Worm (Caenorhabditis elegans) whole organism, midembryonic: ENCODE results near the gene F22H10.1.

Experiments
- T22C8.4 ChIP-seq: fragments of 200-800 bp; sonication (Bioruptor generic); IDR thresholded peaks from 2 replicates; pipeline ENCODE4 v1.3.6; 2022; ENCODE audit warnings: missing genetic modification characterization, missing compliant biosample characterization
- cog-1 ChIP-seq: sonication (generic microtip); optimal IDR thresholded peaks from 2 replicates; lab custom pipeline; 2016; ENCODE audit warnings: missing genetic modification characterization, missing compliant biosample characterization
- flt-1 ChIP-seq: fragments of 200-800 bp; sonication (Bioruptor generic); IDR thresholded peaks from 2 replicates; pipeline ENCODE4 v1.3.6; 2022; ENCODE audit warnings: missing genetic modification characterization, missing compliant biosample characterization
- klf-2 ChIP-seq: fragments of 200-800 bp; sonication (Bioruptor generic); conservative IDR thresholded peaks from 2 replicates; pipeline ENCODE4 v1.3.6; 2022; ENCODE audit warnings: missing genetic modification reagents, missing genetic modification characterization, missing compliant biosample characterization
- med-1 ChIP-seq: sonication (generic microtip); optimal IDR thresholded peaks from 2 replicates; lab custom pipeline; 2017; ENCODE audit warnings: missing genetic modification characterization, mild to moderate bottlenecking, missing compliant biosample characterization, antibody characterized with exemption, missing genetic modification reagents; ENCODE audit not compliant: insufficient read depth
- ref-1 ChIP-seq: fragments of 200-800 bp; sonication (Bioruptor generic); conservative IDR thresholded peaks from 2 replicates; pipeline ENCODE4 v1.3.6; 2022; ENCODE audit warnings: missing genetic modification reagents, missing genetic modification characterization, missing compliant biosample characterization
- tab-1 ChIP-seq: fragments of 200-800 bp; sonication (Bioruptor generic); IDR thresholded peaks from 2 replicates; pipeline ENCODE4 v1.3.6; 2022; ENCODE audit warnings: missing genetic modification characterization, missing compliant biosample characterization
- ztf-23 ChIP-seq: fragments of 200-800 bp; sonication (Bioruptor generic); IDR thresholded peaks from 2 replicates; pipeline ENCODE4 v1.3.6; 2022; ENCODE audit warnings: missing genetic modification reagents, missing genetic modification characterization, missing compliant biosample characterization
- ztf-29 ChIP-seq: fragments of 200-800 bp; sonication (Bioruptor generic); IDR thresholded peaks from 2 replicates; pipeline ENCODE4 v1.3.6; 2022; ENCODE audit warnings: missing genetic modification reagents, missing genetic modification characterization, missing compliant biosample characterization

The F22H10.1 gene

ce11 chrX:16677672-16678071, 24.6 kb upstream of the F22H10.1 start, which contains the start of gene F22H10.3:
F22H10.3 (minus strand) TSS chrX:16677707.
- TF ChIP-seq T22C8.4 (GFP tag; lab: Robert Waterston, UW) (no peak), flt-1 (GFP tag; lab: Robert Waterston, UW) (no peak), med-1 (GFP tag; lab: Kevin White, UChicago) (no peak), cog-1 (tag; lab: Kevin White, UChicago) (no peak), tab-1 (GFP tag; lab: Robert Waterston, UW) (no peak)

ce11 chrX:16678097-16678496, 24.1 kb upstream of the F22H10.1 start:
- TF ChIP-seq T22C8.4 (GFP tag; lab: Robert Waterston, UW): no peak
- TF ChIP-seq tab-1 (GFP tag; lab: Robert Waterston, UW): no peak
- no peak for TF ChIP-seq flt-1 (GFP tag; lab: Robert Waterston, UW)
- TF ChIP-seq ztf-29 (GFP tag; lab: Robert Waterston, UW): no peak

ce11 chrX:16679117-16679590, 23.1 kb upstream of the F22H10.1 start, which contains the start of gene F22H10.2:
F22H10.2 (plus strand) TSS chrX:16679540.
- TF ChIP-seq ztf-29 (GFP tag; lab: Robert Waterston, UW) (no peak), ztf-23 (GFP tag; lab: Robert Waterston, UW) (no peak), cog-1 (tag; lab: Kevin White, UChicago) (no peak), tab-1 (GFP tag; lab: Robert Waterston, UW) (no peak), flt-1 (GFP tag; lab: Robert Waterston, UW) (no peak), T22C8.4 (GFP tag; lab: Robert Waterston, UW) (no peak)

ce11 chrX:16681910-16682493, 20.2 kb upstream of the F22H10.1 start:
- TF ChIP-seq med-1 (GFP tag; lab: Kevin White, UChicago) (no peak), cog-1 (tag; lab: Kevin White, UChicago) (peak; percentile 95), ref-1 (GFP tag; lab: Robert Waterston, UW) (peak; percentile 47; the same call in 1 of the 2 replicates), T22C8.4 (GFP tag; lab: Robert Waterston, UW) (peak; percentile 98), tab-1 (GFP tag; lab: Robert Waterston, UW) (peak; percentile 33; the same call in 1 of the 2 replicates), ztf-29 (GFP tag; lab: Robert Waterston, UW) (peak; percentile 57; the same call in 1 of the 2 replicates), flt-1 (GFP tag; lab: Robert Waterston, UW) (peak; percentile 89), klf-2 (GFP tag; lab: Robert Waterston, UW) (peak; percentile 75), ztf-23 (GFP tag; lab: Robert Waterston, UW) (peak; percentile 75; the same call in 1 of the 2 replicates)

ce11 chrX:16687377-16687776, 14.9 kb upstream of the F22H10.1 start:
- no peak for TF ChIP-seq med-1 (GFP tag; lab: Kevin White, UChicago)
- TF ChIP-seq T22C8.4 (GFP tag; lab: Robert Waterston, UW): no peak
- no peak for TF ChIP-seq ref-1 (GFP tag; lab: Robert Waterston, UW)
- TF ChIP-seq flt-1 (GFP tag; lab: Robert Waterston, UW): no peak
- TF ChIP-seq ztf-23 (GFP tag; lab: Robert Waterston, UW): no peak
- TF ChIP-seq cog-1 (tag; lab: Kevin White, UChicago): no peak
- TF ChIP-seq klf-2 (GFP tag; lab: Robert Waterston, UW): no peak
- TF ChIP-seq ztf-29 (GFP tag; lab: Robert Waterston, UW): no peak
- TF ChIP-seq tab-1 (GFP tag; lab: Robert Waterston, UW): no peak

ce11 chrX:16687945-16688344, 14.3 kb upstream of the F22H10.1 start, which contains the start of gene F22H10.11:
F22H10.11 (minus strand) TSS chrX:16688045.
- TF ChIP-seq ztf-29 (GFP tag; lab: Robert Waterston, UW) (no peak), med-1 (GFP tag; lab: Kevin White, UChicago) (no peak), flt-1 (GFP tag; lab: Robert Waterston, UW) (no peak), ref-1 (GFP tag; lab: Robert Waterston, UW) (no peak)

ce11 chrX:16689852-16690473, 12.3 kb upstream of the F22H10.1 start:
- TF ChIP-seq ref-1 (GFP tag; lab: Robert Waterston, UW): no peak
- TF ChIP-seq T22C8.4 (GFP tag; lab: Robert Waterston, UW): no peak
- no peak for TF ChIP-seq klf-2 (GFP tag; lab: Robert Waterston, UW)
- TF ChIP-seq tab-1 (GFP tag; lab: Robert Waterston, UW): no peak
- no peak for TF ChIP-seq ztf-29 (GFP tag; lab: Robert Waterston, UW)
- no peak for TF ChIP-seq flt-1 (GFP tag; lab: Robert Waterston, UW)
- TF ChIP-seq med-1 (GFP tag; lab: Kevin White, UChicago): no peak
- TF ChIP-seq ztf-23 (GFP tag; lab: Robert Waterston, UW): no peak
- TF ChIP-seq cog-1 (tag; lab: Kevin White, UChicago): no peak

- TF ChIP-seq tab-1 (GFP tag; lab: Robert Waterston, UW) (no peak), ref-1 (GFP tag; lab: Robert Waterston, UW) (no peak)
Observed at ce11 chrX:16691045-16691444, 11.2 kb upstream of the F22H10.1 start, which contains the start of gene F22H10.6. F22H10.6 (minus strand) TSS chrX:16691336.

- TF ChIP-seq tab-1 (GFP tag; lab: Robert Waterston, UW): no peak
- TF ChIP-seq med-1 (GFP tag; lab: Kevin White, UChicago): no peak
- TF ChIP-seq klf-2 (GFP tag; lab: Robert Waterston, UW): no peak
- TF ChIP-seq ztf-23 (GFP tag; lab: Robert Waterston, UW): no peak
- no peak for TF ChIP-seq T22C8.4 (GFP tag; lab: Robert Waterston, UW)
- no peak for TF ChIP-seq flt-1 (GFP tag; lab: Robert Waterston, UW)
- no peak for TF ChIP-seq cog-1 (tag; lab: Kevin White, UChicago)
- no peak for TF ChIP-seq ztf-29 (GFP tag; lab: Robert Waterston, UW)
- TF ChIP-seq ref-1 (GFP tag; lab: Robert Waterston, UW): no peak
Observed at ce11 chrX:16695184-16695583, 7.1 kb upstream of the F22H10.1 start.
